Worm (Caenorhabditis elegans) whole organism, early embryonic: ENCODE data around the gene Y55B1AR.2.

Experiments used
- B0310.2 ChIP-seq: sonication (generic microtip); optimal IDR thresholded peaks from 2 replicates; lab custom pipeline; 2016; ENCODE audit warnings: mild to moderate bottlenecking, missing genetic modification characterization, missing compliant biosample characterization
- F13C5.2 ChIP-seq: sonication (generic microtip); optimal IDR thresholded peaks from 2 replicates; lab custom pipeline; 2017; ENCODE audit warnings: mild to moderate bottlenecking, missing genetic modification characterization, inconsistent platforms, missing compliant biosample characterization
- aly-1 ChIP-seq: sonication (generic microtip); optimal IDR thresholded peaks from 2 replicates; lab custom pipeline; 2016; ENCODE audit warnings: missing genetic modification characterization, missing compliant biosample characterization
- ama-1 ChIP-seq: fragments of 150-350 bp; optimal IDR thresholded peaks from 2 replicates; lab custom pipeline; 2014
- ceh-13 ChIP-seq: fragments of 200-800 bp; sonication (Bioruptor generic); optimal IDR thresholded peaks from 2 replicates; lab custom pipeline; 2018; ENCODE audit warnings: mild to moderate bottlenecking, missing genetic modification characterization, missing compliant biosample characterization
- ceh-36 ChIP-seq: sonication (generic microtip); optimal IDR thresholded peaks from 2 replicates; lab custom pipeline; 2016; ENCODE audit warnings: missing genetic modification characterization, inconsistent platforms, missing compliant biosample characterization
- ets-7 ChIP-seq: sonication (generic microtip); optimal IDR thresholded peaks from 2 replicates; lab custom pipeline; 2016; ENCODE audit warnings: missing genotype, missing genetic modification characterization, missing compliant biosample characterization
- flt-1 ChIP-seq: fragments of 200-800 bp; sonication (Bioruptor generic); IDR thresholded peaks from 2 replicates; pipeline ENCODE4 v1.3.6; 2022; ENCODE audit warnings: missing genetic modification characterization, missing compliant biosample characterization
- hmbx-1 ChIP-seq: sonication (generic microtip); optimal IDR thresholded peaks from 2 replicates; lab custom pipeline; 2016; ENCODE audit warnings: mild to moderate bottlenecking, missing genetic modification characterization, missing compliant biosample characterization
- hmg-4 ChIP-seq: fragments of 200-800 bp; sonication (Bioruptor generic); optimal IDR thresholded peaks from 2 replicates; lab custom pipeline; 2018; ENCODE audit warnings: mild to moderate bottlenecking, missing genetic modification characterization, missing compliant biosample characterization
- hnd-1 ChIP-seq: sonication (generic microtip); optimal IDR thresholded peaks from 2 replicates; lab custom pipeline; 2016; ENCODE audit warnings: missing genetic modification characterization, missing compliant biosample characterization
- pes-1 ChIP-seq: fragments of 200-800 bp; sonication (Bioruptor generic); IDR thresholded peaks from 2 replicates; pipeline ENCODE4 v1.3.6; 2022; ENCODE audit warnings: missing genetic modification reagents, missing genetic modification characterization, missing compliant biosample characterization
- scrt-1 ChIP-seq: fragments of 200-800 bp; sonication (Bioruptor generic); IDR thresholded peaks from 2 replicates; pipeline ENCODE4 v1.3.6; 2022; ENCODE audit warnings: missing genetic modification characterization, missing compliant biosample characterization
- sea-1 ChIP-seq: fragments of 200-800 bp; sonication (Bioruptor generic); conservative IDR thresholded peaks from 2 replicates; pipeline ENCODE4 v1.3.6; 2022; ENCODE audit warnings: missing genetic modification characterization, missing compliant biosample characterization
- tbx-11 ChIP-seq: fragments of 200-800 bp; sonication (Bioruptor generic); IDR thresholded peaks from 2 replicates; pipeline ENCODE4 v1.3.6; 2022; ENCODE audit warnings: missing genetic modification characterization, missing compliant biosample characterization
- tbx-37 ChIP-seq: fragments of 200-800 bp; sonication (Bioruptor generic); conservative IDR thresholded peaks from 2 replicates; pipeline ENCODE4 v1.3.6; 2022; ENCODE audit warnings: missing genetic modification reagents, missing genetic modification characterization, missing compliant biosample characterization
- tra-4 ChIP-seq: sonication (generic microtip); optimal IDR thresholded peaks from 2 replicates; lab custom pipeline; 2017; ENCODE audit warnings: missing genetic modification characterization, missing compliant biosample characterization

The Y55B1AR.2 gene

DNA sequence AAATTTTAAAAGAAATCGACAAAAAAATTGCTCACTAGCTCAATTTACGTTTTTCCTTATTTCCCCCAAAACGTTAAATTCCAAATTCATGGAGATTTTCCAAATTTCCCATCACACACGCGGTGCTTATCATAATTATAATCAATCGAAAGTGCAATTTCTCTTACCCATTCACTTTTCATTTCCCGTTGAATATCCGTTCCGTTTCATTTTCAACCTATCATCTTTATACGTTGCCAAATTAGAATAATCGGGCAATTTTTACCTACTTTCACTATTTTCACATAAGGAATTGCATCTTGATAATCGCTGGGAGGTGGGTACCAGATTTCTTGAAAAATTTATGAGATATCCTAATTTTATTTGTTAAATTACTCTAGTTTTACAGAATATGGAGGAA lies 29.8 kb downstream of the Y55B1AR.2 start:
- no peak for TF ChIP-seq ceh-13 (GFP tag; lab: Kevin White, UChicago)
- TF ChIP-seq ama-1 (lab: Kevin White, UChicago), result no peak
- TF ChIP-seq F13C5.2 (tag; lab: Kevin White, UChicago), result no peak
- no peak for TF ChIP-seq scrt-1 (GFP tag; lab: Robert Waterston, UW)
- TF ChIP-seq ets-7 (tag; lab: Kevin White, UChicago), result no peak
- no peak for TF ChIP-seq tbx-11 (GFP tag; lab: Robert Waterston, UW)
- TF ChIP-seq hnd-1 (tag; lab: Kevin White, UChicago), result no peak
- no peak for TF ChIP-seq ceh-36 (tag; lab: Kevin White, UChicago)
- no peak for TF ChIP-seq sea-1 (GFP tag; lab: Robert Waterston, UW)
- TF ChIP-seq flt-1, result no peak
- no peak for TF ChIP-seq pes-1 (GFP tag; lab: Robert Waterston, UW)
- TF ChIP-seq hmg-4 (GFP tag; lab: Kevin White, UChicago), result no peak
- no peak for TF ChIP-seq tbx-37 (GFP tag; lab: Robert Waterston, UW)
- TF ChIP-seq B0310.2, result no peak
- no peak for TF ChIP-seq hmbx-1
- no peak for TF ChIP-seq tra-4 (tag; lab: Kevin White, UChicago)
- TF ChIP-seq aly-1 (tag; lab: Kevin White, UChicago), result no peak

- no peak for TF ChIP-seq flt-1
- no peak for TF ChIP-seq hmg-4 (GFP tag; lab: Kevin White, UChicago)
- TF ChIP-seq ama-1 (lab: Kevin White, UChicago), result no peak
- no peak for TF ChIP-seq sea-1 (GFP tag; lab: Robert Waterston, UW)
- no peak for TF ChIP-seq ceh-36 (tag; lab: Kevin White, UChicago)
- no peak for TF ChIP-seq tbx-11 (GFP tag; lab: Robert Waterston, UW)
- no peak for TF ChIP-seq hnd-1 (tag; lab: Kevin White, UChicago)
- TF ChIP-seq scrt-1 (GFP tag; lab: Robert Waterston, UW), result no peak
- no peak for TF ChIP-seq ets-7 (tag; lab: Kevin White, UChicago)
- no peak for TF ChIP-seq hmbx-1
These were observed 33.8 kb downstream of the Y55B1AR.2 start for ce11 chrIII:564786-565185.

- no peak for TF ChIP-seq flt-1
These were observed 34.8 kb downstream of the Y55B1AR.2 start for ce11 chrIII:563755-564154.

- TF ChIP-seq tra-4 (tag; lab: Kevin White, UChicago), result no peak
- peak; percentile 14 for TF ChIP-seq hmg-4 (GFP tag; lab: Kevin White, UChicago)
These were observed 39.8 kb downstream of the Y55B1AR.2 start for ce11 chrIII:558832-559231.

ce11 chrIII:558083-558482 lies 40.5 kb downstream of the Y55B1AR.2 start:
- TF ChIP-seq hmg-4 (GFP tag; lab: Kevin White, UChicago) (no peak), scrt-1 (GFP tag; lab: Robert Waterston, UW) (no peak), ceh-13 (GFP tag; lab: Kevin White, UChicago) (no peak), tbx-11 (GFP tag; lab: Robert Waterston, UW) (no peak), sea-1 (GFP tag; lab: Robert Waterston, UW) (no peak), pes-1 (GFP tag; lab: Robert Waterston, UW) (no peak), tra-4 (tag; lab: Kevin White, UChicago) (no peak), F13C5.2 (tag; lab: Kevin White, UChicago) (no peak), B0310.2 (no peak), hnd-1 (tag; lab: Kevin White, UChicago) (no peak), hmbx-1 (no peak), tbx-37 (GFP tag; lab: Robert Waterston, UW) (no peak), ets-7 (tag; lab: Kevin White, UChicago) (no peak)

ce11 chrIII:555650-556049 lies 42.9 kb downstream of the Y55B1AR.2 start, which contains the start of gene B0353.1:
Gene B0353.1, plus strand, starts transcription at chrIII:555950.
- no peak for TF ChIP-seq hnd-1 (tag; lab: Kevin White, UChicago)
- TF ChIP-seq ceh-13 (GFP tag; lab: Kevin White, UChicago), result no peak
- no peak for TF ChIP-seq ets-7 (tag; lab: Kevin White, UChicago)
- TF ChIP-seq pes-1 (GFP tag; lab: Robert Waterston, UW), result no peak
- TF ChIP-seq F13C5.2 (tag; lab: Kevin White, UChicago), result no peak
- no peak for TF ChIP-seq sea-1 (GFP tag; lab: Robert Waterston, UW)
- no peak for TF ChIP-seq hmbx-1
- TF ChIP-seq aly-1 (tag; lab: Kevin White, UChicago), result no peak
- no peak for TF ChIP-seq hmg-4 (GFP tag; lab: Kevin White, UChicago)

ce11 chrIII:549231-549630 lies 49.4 kb downstream of the Y55B1AR.2 start:
- TF ChIP-seq hnd-1 (tag; lab: Kevin White, UChicago) (no peak), ama-1 (lab: Kevin White, UChicago) (no peak), sea-1 (GFP tag; lab: Robert Waterston, UW) (no peak), scrt-1 (GFP tag; lab: Robert Waterston, UW) (no peak), tra-4 (tag; lab: Kevin White, UChicago) (no peak), tbx-11 (GFP tag; lab: Robert Waterston, UW) (no peak), aly-1 (tag; lab: Kevin White, UChicago) (no peak), ceh-36 (tag; lab: Kevin White, UChicago) (no peak), ets-7 (tag; lab: Kevin White, UChicago) (no peak), hmbx-1 (no peak), pes-1 (GFP tag; lab: Robert Waterston, UW) (no peak), tbx-37 (GFP tag; lab: Robert Waterston, UW) (no peak), B0310.2 (no peak), hmg-4 (GFP tag; lab: Kevin White, UChicago) (no peak), flt-1 (no peak), ceh-13 (GFP tag; lab: Kevin White, UChicago) (no peak), F13C5.2 (tag; lab: Kevin White, UChicago) (no peak)

DNA sequence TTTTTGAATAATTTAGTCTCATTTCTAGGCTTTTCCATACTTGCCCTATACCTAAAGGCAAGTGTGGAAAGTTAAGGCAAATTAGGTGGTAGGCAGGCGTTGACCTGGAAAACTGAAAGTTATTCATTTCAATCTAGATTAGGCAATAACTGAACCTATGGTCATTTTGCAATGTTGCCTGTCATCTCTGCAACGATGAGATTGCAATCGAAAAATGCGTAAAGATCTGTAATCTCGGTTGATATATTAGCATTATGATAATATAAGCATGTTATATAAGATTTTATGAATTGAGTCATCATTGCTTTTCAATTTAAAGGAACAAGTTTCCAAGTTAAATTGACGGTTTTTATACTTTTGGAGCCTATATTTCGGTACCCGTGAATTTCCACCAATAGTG lies 50.9 kb downstream of the Y55B1AR.2 start:
- no peak for TF ChIP-seq F13C5.2 (tag; lab: Kevin White, UChicago)
- TF ChIP-seq hmbx-1, result no peak
- TF ChIP-seq aly-1 (tag; lab: Kevin White, UChicago), result no peak
- TF ChIP-seq pes-1 (GFP tag; lab: Robert Waterston, UW), result no peak
- TF ChIP-seq hnd-1 (tag; lab: Kevin White, UChicago), result no peak
- no peak for TF ChIP-seq ceh-36 (tag; lab: Kevin White, UChicago)
- no peak for TF ChIP-seq flt-1
- no peak for TF ChIP-seq tbx-11 (GFP tag; lab: Robert Waterston, UW)
- TF ChIP-seq ets-7 (tag; lab: Kevin White, UChicago), result no peak
